Worm (Caenorhabditis elegans) whole organism, early embryonic: ENCODE measurements around the gene mtm-9.

ENCODE experiments used
- B0310.2 ChIP-seq: sonication (generic microtip); optimal IDR thresholded peaks from 2 replicates; lab custom pipeline; 2016; ENCODE audit warnings: mild to moderate bottlenecking, missing genetic modification characterization, missing compliant biosample characterization
- F13C5.2 ChIP-seq: sonication (generic microtip); optimal IDR thresholded peaks from 2 replicates; lab custom pipeline; 2017; ENCODE audit warnings: mild to moderate bottlenecking, missing genetic modification characterization, inconsistent platforms, missing compliant biosample characterization
- ama-1 ChIP-seq: fragments of 150-350 bp; optimal IDR thresholded peaks from 2 replicates; lab custom pipeline; 2014
- ceh-13 ChIP-seq: fragments of 200-800 bp; sonication (Bioruptor generic); optimal IDR thresholded peaks from 2 replicates; lab custom pipeline; 2018; ENCODE audit warnings: mild to moderate bottlenecking, missing genetic modification characterization, missing compliant biosample characterization
- ets-7 ChIP-seq: sonication (generic microtip); optimal IDR thresholded peaks from 2 replicates; lab custom pipeline; 2016; ENCODE audit warnings: missing genotype, missing genetic modification characterization, missing compliant biosample characterization
- hmbx-1 ChIP-seq: sonication (generic microtip); optimal IDR thresholded peaks from 2 replicates; lab custom pipeline; 2016; ENCODE audit warnings: mild to moderate bottlenecking, missing genetic modification characterization, missing compliant biosample characterization
- hmg-4 ChIP-seq: fragments of 200-800 bp; sonication (Bioruptor generic); optimal IDR thresholded peaks from 2 replicates; lab custom pipeline; 2018; ENCODE audit warnings: mild to moderate bottlenecking, missing genetic modification characterization, missing compliant biosample characterization
- hnd-1 ChIP-seq: sonication (generic microtip); optimal IDR thresholded peaks from 2 replicates; lab custom pipeline; 2016; ENCODE audit warnings: missing genetic modification characterization, missing compliant biosample characterization
- scrt-1 ChIP-seq: fragments of 200-800 bp; sonication (Bioruptor generic); IDR thresholded peaks from 2 replicates; pipeline ENCODE4 v1.3.6; 2022; ENCODE audit warnings: missing genetic modification characterization, missing compliant biosample characterization
- tbx-11 ChIP-seq: fragments of 200-800 bp; sonication (Bioruptor generic); IDR thresholded peaks from 2 replicates; pipeline ENCODE4 v1.3.6; 2022; ENCODE audit warnings: missing genetic modification characterization, missing compliant biosample characterization

ce11 chrV:3739302-3739701 lies 4.1 kb upstream of the mtm-9 start, which contains the start of gene hpo-36:
- no peak for TF ChIP-seq ets-7 (tag; lab: Kevin White, UChicago)
- no peak for TF ChIP-seq hnd-1 (tag; lab: Kevin White, UChicago)
- no peak for TF ChIP-seq B0310.2 (tag; lab: Kevin White, UChicago)
- no peak for TF ChIP-seq ama-1 (lab: Kevin White, UChicago)
- TF ChIP-seq hmg-4, result no peak
- no peak for TF ChIP-seq hmbx-1 (tag; lab: Kevin White, UChicago)
- TF ChIP-seq F13C5.2 (tag; lab: Kevin White, UChicago), result no peak
- no peak for TF ChIP-seq tbx-11
- TF ChIP-seq ceh-13 (GFP tag; lab: Kevin White, UChicago), result no peak
- no peak for TF ChIP-seq scrt-1 (GFP tag; lab: Robert Waterston, UW)
